Fruit fly (Drosophila melanogaster): ENCODE data around the gene CG34260.

DNA sequence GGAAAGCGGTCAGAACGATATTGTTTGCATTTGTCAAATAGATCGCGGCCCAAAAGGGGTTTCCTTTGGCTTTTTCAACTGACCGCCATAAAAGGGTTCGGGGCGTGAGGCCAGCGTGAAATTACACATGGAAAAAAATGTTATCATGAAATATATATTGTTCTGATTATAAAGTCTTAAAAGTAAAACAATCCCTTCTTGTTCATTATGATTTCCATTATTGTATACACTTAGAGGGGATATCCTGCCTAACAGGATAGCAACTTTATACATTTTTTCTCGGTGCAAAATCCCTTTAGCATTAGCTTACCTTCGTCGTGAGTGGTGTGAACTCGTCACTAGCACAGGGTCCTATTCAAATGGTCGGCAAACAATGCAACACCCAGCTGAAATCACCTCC lies 28.8 kb upstream of the CG34260 start:
- TF ChIP-seq CG14655 (GFP tag; optimal IDR thresholded peaks at IDR 0.05) (peak; percentile 11), gl (tag; optimal IDR thresholded peaks at IDR 0.05) (no peak), Snoo (tag; optimal IDR thresholded peaks at IDR 0.05) (no peak), CG17806 (tag; optimal IDR thresholded peaks at IDR 0.05) (no peak), CG15710 (tag; optimal IDR thresholded peaks at IDR 0.05) (no peak), Ets98B (GFP tag; IDR thresholded peaks at IDR 0.05) (no peak), Pif1B (GFP tag; optimal IDR thresholded peaks at IDR 0.05) (no peak), CG10348 (GFP tag; IDR thresholded peaks at IDR 0.05) (no peak), EcR (GFP tag; optimal IDR thresholded peaks at IDR 0.05) (no peak)

Measured in whole organism, pupa.